Fruit fly (Drosophila melanogaster): ENCODE measurements around the gene CG17834.
A peak's percentile ranks its signal among the peaks of the same experiment; 100 is the strongest.

CG17834 gene

dm6 chr2L:8572900-8573299 lies 44.0 kb downstream of the CG17834 start (continued):
- TF ChIP-seq CG4404 (GFP tag; IDR thresholded peaks at IDR 0.05) (no peak), CG15011 (GFP tag; optimal IDR thresholded peaks at IDR 0.05) (no peak), HLHmδ (GFP tag; optimal IDR thresholded peaks at IDR 0.05) (no peak), CG31441 (GFP tag; IDR thresholded peaks at IDR 0.05) (peak; percentile 58), mirr (GFP tag; optimal IDR thresholded peaks at IDR 0.05) (no peak), Dbx (GFP tag; IDR thresholded peaks at IDR 0.05) (no peak), PHDP (tag; optimal IDR thresholded peaks at IDR 0.05) (peak; percentile 28), tup (GFP tag; optimal IDR thresholded peaks at IDR 0.05) (peak; percentile 19), ken (GFP tag; IDR thresholded peaks at IDR 0.05) (no peak), CG14050 (GFP tag; IDR thresholded peaks at IDR 0.05) (0 out of 3 replicates have a peak, but pooled peaks have one; percentile 22), CG6791 (GFP tag; IDR thresholded peaks at IDR 0.05; ENCODE audit: partially characterized antibody) (no peak), CG3281 (GFP tag; optimal IDR thresholded peaks at IDR 0.05) (peak; percentile 33), CG13894 (tag; optimal IDR thresholded peaks at IDR 0.05) (no peak), CG10565 (GFP tag; optimal IDR thresholded peaks at IDR 0.05) (no peak), seq (GFP tag; IDR thresholded peaks at IDR 0.05) (peak; percentile 19; the same call in 1 of the 2 replicates), Mes4 (GFP tag; optimal IDR thresholded peaks at IDR 0.05) (peak; percentile 20), usp (GFP tag; optimal IDR thresholded peaks at IDR 0.05) (no peak), CG15601 (tag; optimal IDR thresholded peaks at IDR 0.05) (peak; percentile 17), pros (GFP tag; optimal IDR thresholded peaks at IDR 0.05) (no peak), tio (GFP tag; optimal IDR thresholded peaks at IDR 0.05) (peak; percentile 14), CG7745 (tag; optimal IDR thresholded peaks at IDR 0.05) (no peak), sug (tag; optimal IDR thresholded peaks at IDR 0.05) (no peak), CG11504 (tag; optimal IDR thresholded peaks at IDR 0.05) (peak; percentile 71), hth (optimal IDR thresholded peaks at IDR 0.05) (no peak), ci (GFP tag; IDR thresholded peaks at IDR 0.05) (peak; percentile 26; the same call in 1 of the 3 replicates), TFAM (GFP tag; optimal IDR thresholded peaks at IDR 0.05) (no peak), kni (GFP tag; optimal IDR thresholded peaks at IDR 0.05) (no peak), CG7987 (GFP tag; optimal IDR thresholded peaks at IDR 0.05) (no peak), ftz-f1 (GFP tag; optimal IDR thresholded peaks at IDR 0.05) (no peak), ac (GFP tag; optimal IDR thresholded peaks at IDR 0.05) (no peak), salm (tag; optimal IDR thresholded peaks at IDR 0.05) (no peak), CG31388 (GFP tag; optimal IDR thresholded peaks at IDR 0.05) (no peak), gcm (GFP tag; optimal IDR thresholded peaks at IDR 0.05) (peak; percentile 31), Fer2 (tag; optimal IDR thresholded peaks at IDR 0.05) (no peak), Atf3 (GFP tag; optimal IDR thresholded peaks at IDR 0.05) (peak; percentile 3), org-1 (GFP tag; optimal IDR thresholded peaks at IDR 0.05) (peak; percentile 6), CG1024 (GFP tag; IDR thresholded peaks at IDR 0.05) (no peak), NC2α (GFP tag; optimal IDR thresholded peaks at IDR 0.05) (peak; percentile 28), pb (GFP tag; optimal IDR thresholded peaks at IDR 0.05) (no peak), Hey (tag; optimal IDR thresholded peaks at IDR 0.05) (no peak), CG9817 (tag; optimal IDR thresholded peaks at IDR 0.05) (peak; percentile 25), dm (GFP tag; optimal IDR thresholded peaks at IDR 0.05) (no peak), sd (tag; optimal IDR thresholded peaks at IDR 0.05) (no peak), CG43689 (GFP tag; IDR thresholded peaks at IDR 0.05) (no peak), eyg (GFP tag; optimal IDR thresholded peaks at IDR 0.05) (no peak), CG15479 (GFP tag; optimal IDR thresholded peaks at IDR 0.05) (no peak), CG12744 (GFP tag; optimal IDR thresholded peaks at IDR 0.05) (no peak), Awh (GFP tag; IDR thresholded peaks at IDR 0.05) (no peak), zen (tag; optimal IDR thresholded peaks at IDR 0.05) (no peak), slbo (GFP tag; IDR thresholded peaks at IDR 0.05) (peak; percentile 54), hb (GFP tag; IDR thresholded peaks at IDR 0.05; ENCODE audit: partially characterized antibody) (no peak), CG6654 (GFP tag; optimal IDR thresholded peaks at IDR 0.05) (no peak)
